Worm (Caenorhabditis elegans) whole organism, young adult: ENCODE data around the gene Y71H2AL.4.

Experiments
- B0336.3 ChIP-seq: fragments of 200-800 bp; sonication (Bioruptor generic); IDR thresholded peaks from 2 replicates; pipeline ENCODE4 v1.3.6; 2022; ENCODE audit warnings: missing genetic modification characterization, missing compliant biosample characterization
- C06A6.2 ChIP-seq: fragments of 200-800 bp; sonication (Bioruptor generic); conservative IDR thresholded peaks from 2 replicates; pipeline ENCODE4 v1.3.6; 2022; ENCODE audit warnings: missing genetic modification characterization, missing compliant biosample characterization
- F10E7.11 ChIP-seq: sonication (generic microtip); optimal IDR thresholded peaks from 2 replicates; lab custom pipeline; 2017; ENCODE audit warnings: mild to moderate bottlenecking, missing genetic modification characterization, moderate library complexity, missing compliant biosample characterization
- F22D6.2 ChIP-seq: sonication (generic microtip); optimal IDR thresholded peaks from 2 replicates; lab custom pipeline; 2016; ENCODE audit warnings: mild to moderate bottlenecking, missing genetic modification characterization, missing compliant biosample characterization
- F37B4.10 ChIP-seq: fragments of 200-800 bp; sonication (Bioruptor generic); IDR thresholded peaks from 2 replicates; pipeline ENCODE4 v1.3.6; 2022; ENCODE audit warnings: missing genetic modification characterization, missing compliant biosample characterization
- F52B5.7 ChIP-seq: sonication (generic microtip); optimal IDR thresholded peaks from 2 replicates; lab custom pipeline; 2016; ENCODE audit warnings: mild to moderate bottlenecking, missing genetic modification characterization, missing compliant biosample characterization
- K11D2.4 ChIP-seq: fragments of 200-800 bp; sonication (Bioruptor generic); IDR thresholded peaks from 2 replicates; pipeline ENCODE4 v1.3.6; 2022; ENCODE audit warnings: missing genetic modification reagents, missing genetic modification characterization, missing compliant biosample characterization
- Y79H2A.3 ChIP-seq: fragments of 200-800 bp; sonication (Bioruptor generic); conservative IDR thresholded peaks from 2 replicates; pipeline ENCODE4 v1.3.6; 2022; ENCODE audit warnings: missing genetic modification reagents, missing genetic modification characterization, missing compliant biosample characterization
- ZK185.1 ChIP-seq: sonication (generic microtip); optimal IDR thresholded peaks from 2 replicates; lab custom pipeline; 2016; ENCODE audit warnings: mild to moderate bottlenecking, missing genetic modification characterization, missing compliant biosample characterization; ENCODE audit not compliant: poor library complexity, severe bottlenecking
- aptf-2 ChIP-seq: fragments of 200-800 bp; sonication (Bioruptor generic); conservative IDR thresholded peaks from 2 replicates; pipeline ENCODE4 v1.3.6; 2022; ENCODE audit warnings: missing genetic modification reagents, missing genetic modification characterization, missing compliant biosample characterization
- atf-7 ChIP-seq: sonication (generic microtip); optimal IDR thresholded peaks from 2 replicates; lab custom pipeline; 2017; ENCODE audit warnings: mild to moderate bottlenecking, missing genetic modification characterization, missing compliant biosample characterization
- bed-2 ChIP-seq: fragments of 200-800 bp; sonication (Bioruptor generic); IDR thresholded peaks from 2 replicates; pipeline ENCODE4 v1.3.6; 2022; ENCODE audit warnings: missing genetic modification reagents, missing genetic modification characterization, missing compliant biosample characterization
- cebp-2 ChIP-seq: fragments of 200-800 bp; sonication (Bioruptor generic); IDR thresholded peaks from 2 replicates; pipeline ENCODE4 v1.3.6; 2022; ENCODE audit warnings: missing genetic modification characterization, missing compliant biosample characterization
- ceh-100 ChIP-seq: fragments of 200-800 bp; sonication (Bioruptor generic); IDR thresholded peaks from 2 replicates; pipeline ENCODE4 v1.3.6; 2022; ENCODE audit warnings: missing genetic modification reagents, missing genetic modification characterization, missing compliant biosample characterization
- ceh-58 ChIP-seq: fragments of 200-800 bp; sonication (Bioruptor generic); IDR thresholded peaks from 2 replicates; pipeline ENCODE4 v1.3.6; 2022; ENCODE audit warnings: missing genetic modification characterization, missing compliant biosample characterization
- ceh-79 ChIP-seq: sonication (generic microtip); optimal IDR thresholded peaks from 2 replicates; lab custom pipeline; 2017; ENCODE audit warnings: mild to moderate bottlenecking, missing genetic modification characterization, missing compliant biosample characterization
- chd-7 ChIP-seq: sonication (generic microtip); optimal IDR thresholded peaks from 2 replicates; lab custom pipeline; 2016; ENCODE audit warnings: mild to moderate bottlenecking, missing genetic modification characterization, moderate library complexity, missing compliant biosample characterization
- dpff-1 ChIP-seq: sonication (generic microtip); optimal IDR thresholded peaks from 2 replicates; lab custom pipeline; 2017; ENCODE audit warnings: mild to moderate bottlenecking, missing genetic modification characterization, missing compliant biosample characterization
- fkh-3 ChIP-seq: sonication (generic microtip); optimal IDR thresholded peaks from 2 replicates; lab custom pipeline; 2016; ENCODE audit warnings: mild to moderate bottlenecking, missing genetic modification characterization, missing compliant biosample characterization
- gei-17 ChIP-seq: fragments of 200-800 bp; sonication (Bioruptor generic); optimal IDR thresholded peaks from 2 replicates; lab custom pipeline; 2018; ENCODE audit warnings: mild to moderate bottlenecking, missing genetic modification characterization, missing compliant biosample characterization
- hmg-1.2 ChIP-seq: fragments of 200-800 bp; sonication (Bioruptor generic); IDR thresholded peaks from 2 replicates; pipeline ENCODE4 v1.3.6; 2022; ENCODE audit warnings: missing genetic modification reagents, missing genetic modification characterization, missing compliant biosample characterization
- hrde-1 ChIP-seq: sonication (generic microtip); optimal IDR thresholded peaks from 2 replicates; lab custom pipeline; 2016; ENCODE audit warnings: missing genetic modification characterization, mild to moderate bottlenecking, missing compliant biosample characterization, moderate library complexity, missing genotype, missing genetic modification reagents, borderline replicate concordance
- lir-1 ChIP-seq: fragments of 200-800 bp; sonication (Bioruptor generic); conservative IDR thresholded peaks from 2 replicates; pipeline ENCODE4 v1.3.6; 2022; ENCODE audit warnings: missing genetic modification reagents, missing genetic modification characterization, missing compliant biosample characterization
- lsy-27 ChIP-seq: sonication (generic microtip); optimal IDR thresholded peaks from 2 replicates; lab custom pipeline; 2017; ENCODE audit warnings: missing genetic modification characterization, mild to moderate bottlenecking, missing compliant biosample characterization, antibody characterized with exemption, missing genotype, borderline replicate concordance; ENCODE audit not compliant: insufficient read depth
- madf-3 ChIP-seq: fragments of 200-800 bp; sonication (Bioruptor generic); IDR thresholded peaks from 2 replicates; pipeline ENCODE4 v1.3.6; 2022; ENCODE audit warnings: missing genetic modification reagents, missing genetic modification characterization, missing compliant biosample characterization
- madf-6 ChIP-seq: fragments of 200-800 bp; sonication (Bioruptor generic); IDR thresholded peaks from 2 replicates; pipeline ENCODE4 v1.3.6; 2022; ENCODE audit warnings: missing genetic modification reagents, missing genetic modification characterization, missing compliant biosample characterization
- mcd-1 ChIP-seq: fragments of 200-800 bp; sonication (Bioruptor generic); IDR thresholded peaks from 2 replicates; pipeline ENCODE4 v1.3.6; 2022; ENCODE audit warnings: missing genetic modification reagents, missing genetic modification characterization, missing compliant biosample characterization
- nhr-120 ChIP-seq: fragments of 200-800 bp; sonication (Bioruptor generic); IDR thresholded peaks from 2 replicates; pipeline ENCODE4 v1.3.6; 2022; ENCODE audit warnings: missing genetic modification characterization, missing compliant biosample characterization
- nhr-80 ChIP-seq: sonication (generic microtip); optimal IDR thresholded peaks from 2 replicates; lab custom pipeline; 2016; ENCODE audit warnings: missing genetic modification characterization, missing compliant biosample characterization
- nhr-90 ChIP-seq: sonication (generic microtip); optimal IDR thresholded peaks from 2 replicates; lab custom pipeline; 2016; ENCODE audit warnings: missing genotype, mild to moderate bottlenecking, missing genetic modification characterization, missing compliant biosample characterization
- rec-8 ChIP-seq, 2 experiments: sonication (generic microtip); optimal IDR thresholded peaks; 2 replicates each; lab custom pipeline; 2016; ENCODE audit warnings: mild to moderate bottlenecking in 2 of 2, missing genetic modification characterization in 2 of 2, missing genetic modification reagents in 2 of 2, missing genotype in 2 of 2, missing biosample characterization in 1 of 2, missing compliant biosample characterization in 1 of 2, moderate library complexity in 1 of 2
- sdz-38 ChIP-seq: sonication (generic microtip); optimal IDR thresholded peaks from 2 replicates; lab custom pipeline; 2016; ENCODE audit warnings: missing genotype, missing genetic modification characterization, missing compliant biosample characterization
- snpc-3.4 ChIP-seq: sonication (generic microtip); optimal IDR thresholded peaks from 2 replicates; lab custom pipeline; 2017; ENCODE audit warnings: missing genetic modification characterization, mild to moderate bottlenecking, missing compliant biosample characterization, antibody characterized with exemption, moderate library complexity, missing genotype, missing genetic modification reagents
- somi-1 ChIP-seq: fragments of 200-800 bp; sonication (Bioruptor generic); optimal IDR thresholded peaks from 2 replicates; lab custom pipeline; 2018; ENCODE audit warnings: mild to moderate bottlenecking, missing genetic modification characterization, missing compliant biosample characterization
- tbx-9 ChIP-seq: sonication (generic microtip); optimal IDR thresholded peaks from 2 replicates; lab custom pipeline; 2016; ENCODE audit warnings: borderline replicate concordance, missing genetic modification characterization, inconsistent platforms, missing compliant biosample characterization
- unc-62 ChIP-seq: fragments of 150-350 bp; optimal IDR thresholded peaks from 2 replicates; lab custom pipeline; 2014; ENCODE audit warnings: missing biosample characterization, missing genetic modification reagents, missing genetic modification characterization
- zfh-2 ChIP-seq: fragments of 200-800 bp; sonication (Bioruptor generic); conservative IDR thresholded peaks from 2 replicates; pipeline ENCODE4 v1.3.6; 2022; ENCODE audit warnings: missing genetic modification reagents, missing genetic modification characterization, missing compliant biosample characterization
- ztf-25 ChIP-seq: fragments of 200-800 bp; sonication (Bioruptor generic); IDR thresholded peaks from 2 replicates; pipeline ENCODE4 v1.3.6; 2022; ENCODE audit warnings: missing genetic modification reagents, missing genetic modification characterization, missing compliant biosample characterization
- ztf-26 ChIP-seq: sonication (generic microtip); optimal IDR thresholded peaks from 2 replicates; lab custom pipeline; 2017; ENCODE audit warnings: missing genetic modification characterization, missing compliant biosample characterization
- ztf-3 ChIP-seq: fragments of 200-800 bp; sonication (Bioruptor generic); optimal IDR thresholded peaks from 2 replicates; lab custom pipeline; 2018; ENCODE audit warnings: mild to moderate bottlenecking, missing genetic modification characterization, missing compliant biosample characterization
- ztf-6 ChIP-seq: fragments of 200-800 bp; sonication (Bioruptor generic); IDR thresholded peaks from 2 replicates; pipeline ENCODE4 v1.3.6; 2022; ENCODE audit warnings: missing genetic modification reagents, missing genetic modification characterization, missing compliant biosample characterization

Y71H2AL.4 gene

ce11 chrIII:2686064-2686463 is at the start of gene Y71H2AL.4, which contains the start of the genes Y71H2AL.2 and pbo-1:
Gene Y71H2AL.4 (plus strand): TSS chrIII:2686408.
Gene Y71H2AL.2 (plus strand): TSS chrIII:2686364.
Gene pbo-1 (minus strand): TSS chrIII:2686463.
- TF ChIP-seq madf-3 (no peak), rec-8 (tag; optimal IDR thresholded peaks at IDR 0.05; lab: Kevin White, UChicago) (no peak), aptf-2 (GFP tag; lab: Robert Waterston, UW) (no peak), ztf-6 (GFP tag; lab: Robert Waterston, UW) (no peak), sdz-38 (tag; lab: Kevin White, UChicago) (no peak), hrde-1 (no peak), mcd-1 (no peak), chd-7 (no peak), B0336.3 (GFP tag; lab: Robert Waterston, UW) (no peak), lir-1 (GFP tag; lab: Robert Waterston, UW) (no peak), ztf-25 (GFP tag; lab: Robert Waterston, UW) (no peak), F52B5.7 (tag; lab: Kevin White, UChicago) (no peak), F10E7.11 (tag; lab: Kevin White, UChicago) (no peak)

- TF ChIP-seq Y79H2A.3, result no peak
- TF ChIP-seq cebp-2, result no peak
- no peak for TF ChIP-seq lsy-27
- TF ChIP-seq tbx-9 (tag; lab: Kevin White, UChicago), result no peak
- no peak for TF ChIP-seq ztf-3 (GFP tag; lab: Kevin White, UChicago)
- no peak for TF ChIP-seq bed-2 (GFP tag; lab: Robert Waterston, UW)
- no peak for TF ChIP-seq F37B4.10 (GFP tag; lab: Robert Waterston, UW)
- no peak for TF ChIP-seq K11D2.4 (GFP tag; lab: Robert Waterston, UW)
- TF ChIP-seq unc-62 (GFP tag; lab: Kevin White, UChicago), result no peak
- TF ChIP-seq fkh-3 (tag; lab: Kevin White, UChicago), result no peak
- TF ChIP-seq gei-17 (GFP tag; lab: Kevin White, UChicago), result no peak
- no peak for TF ChIP-seq F22D6.2
Measured at ce11 chrIII:2641659-2642058, 44.5 kb upstream of the Y71H2AL.4 start.

ce11 chrIII:2647194-2647925 is 38.8 kb upstream of the Y71H2AL.4 start:
- peak; percentile 52 for TF ChIP-seq hmg-1.2 (GFP tag; lab: Robert Waterston, UW)
- TF ChIP-seq C06A6.2 (GFP tag; lab: Robert Waterston, UW), result no peak
- peak; percentile 73 for TF ChIP-seq nhr-80
- TF ChIP-seq, all 124 proteins: peak for 2

ce11 chrIII:2651519-2651918 is 34.7 kb upstream of the Y71H2AL.4 start:
- TF ChIP-seq snpc-3.4, result no peak
- TF ChIP-seq nhr-120 (GFP tag; lab: Robert Waterston, UW), result no peak
- TF ChIP-seq nhr-80, result no peak
- TF ChIP-seq F52B5.7 (tag; lab: Kevin White, UChicago), result no peak
- no peak for TF ChIP-seq hrde-1
- TF ChIP-seq dpff-1, result no peak
- TF ChIP-seq ceh-79 (tag; lab: Kevin White, UChicago), result no peak
- TF ChIP-seq madf-6 (GFP tag; lab: Robert Waterston, UW), result no peak
- TF ChIP-seq ceh-100 (GFP tag; lab: Robert Waterston, UW), result no peak
- no peak for TF ChIP-seq somi-1 (GFP tag; lab: Kevin White, UChicago)
- TF ChIP-seq ceh-58 (GFP tag; lab: Robert Waterston, UW), result no peak
- no peak for TF ChIP-seq ztf-25 (GFP tag; lab: Robert Waterston, UW)
- TF ChIP-seq sdz-38 (tag; lab: Kevin White, UChicago), result no peak
- no peak for TF ChIP-seq nhr-90 (tag; lab: Kevin White, UChicago)
- no peak for TF ChIP-seq zfh-2 (GFP tag; lab: Robert Waterston, UW)
- no peak for TF ChIP-seq atf-7 (tag; lab: Kevin White, UChicago)
- TF ChIP-seq madf-3, result no peak
- no peak for TF ChIP-seq ztf-26 (tag; lab: Kevin White, UChicago)
- TF ChIP-seq ZK185.1 (tag; lab: Kevin White, UChicago), result no peak
